Worm (Caenorhabditis elegans): ENCODE data around the gene T28F3.8.

The T28F3.8 gene

DNA sequence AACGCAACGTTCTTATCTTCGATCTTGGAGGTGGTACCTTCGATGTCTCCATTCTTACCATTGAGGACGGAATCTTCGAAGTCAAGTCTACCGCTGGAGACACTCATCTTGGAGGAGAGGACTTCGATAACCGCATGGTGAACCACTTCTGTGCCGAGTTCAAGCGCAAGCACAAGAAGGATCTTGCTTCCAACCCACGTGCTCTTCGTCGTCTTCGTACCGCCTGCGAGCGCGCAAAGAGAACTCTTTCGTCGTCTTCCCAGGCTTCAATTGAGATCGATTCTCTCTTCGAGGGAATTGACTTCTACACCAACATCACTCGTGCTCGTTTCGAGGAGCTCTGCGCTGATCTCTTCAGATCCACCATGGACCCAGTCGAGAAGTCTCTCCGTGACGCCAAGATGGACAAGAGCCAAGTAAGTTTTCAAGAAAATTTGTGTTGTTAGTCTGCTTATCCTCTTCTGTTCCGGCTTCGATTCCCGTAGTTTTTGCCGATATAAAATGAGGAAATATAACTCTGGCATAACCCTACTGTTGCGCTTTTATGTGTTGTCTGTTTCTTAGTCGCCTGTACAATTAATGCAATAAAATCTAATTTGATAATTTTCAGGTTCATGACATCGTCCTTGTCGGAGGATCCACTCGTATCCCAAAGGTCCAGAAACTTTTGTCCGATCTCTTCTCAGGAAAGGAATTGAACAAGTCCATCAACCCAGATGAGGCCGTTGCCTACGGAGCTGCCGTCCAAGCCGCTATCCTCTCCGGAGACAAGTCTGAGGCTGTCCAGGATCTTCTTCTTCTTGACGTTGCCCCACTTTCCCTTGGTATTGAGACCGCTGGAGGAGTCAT is 27.3 kb downstream of the T28F3.8 start (continued):
- TF ChIP-seq mdl-1 (tag; optimal IDR thresholded peaks at IDR 0.05) (no peak), daf-8 (GFP tag; IDR thresholded peaks at IDR 0.05) (no peak), dmd-9 (GFP tag; IDR thresholded peaks at IDR 0.05) (no peak), nhr-237 (tag; optimal IDR thresholded peaks at IDR 0.05) (no peak), ceh-20 (GFP tag; IDR thresholded peaks at IDR 0.05) (no peak; the same call in 1 of the 2 replicates), lin-29 (GFP tag; IDR thresholded peaks at IDR 0.05) (no peak), ztf-11 (tag; optimal IDR thresholded peaks at IDR 0.05) (no peak), nhr-11 (tag; optimal IDR thresholded peaks at IDR 0.05) (no peak), egl-43 (GFP tag; IDR thresholded peaks at IDR 0.05) (0 out of 2 replicates have a peak, but pooled peaks have one; percentile 50), ama-1 (optimal IDR thresholded peaks at IDR 0.05) (no peak), nhr-25 (tag; optimal IDR thresholded peaks at IDR 0.05; ENCODE audit: borderline replicate concordance, insufficient read depth) (no peak), D1046.2 (GFP tag; IDR thresholded peaks at IDR 0.05) (no peak; the same call in 1 of the 2 replicates), skn-1 (tag; optimal IDR thresholded peaks at IDR 0.05) (no peak), lsy-2 (tag; optimal IDR thresholded peaks at IDR 0.05) (peak in 1 of 2 experiments; percentile 41), nhr-28 (tag; optimal IDR thresholded peaks at IDR 0.05) (no peak), saeg-2 (GFP tag; IDR thresholded peaks at IDR 0.05) (0 out of 2 replicates have a peak, but pooled peaks have one; percentile 32), duxl-1 (tag; optimal IDR thresholded peaks at IDR 0.05; ENCODE audit: poor library complexity) (no peak), F37D6.2 (tag; optimal IDR thresholded peaks at IDR 0.05) (no peak), zip-2 (tag; optimal IDR thresholded peaks at IDR 0.05) (no peak), Y105C5A.15 (GFP tag; IDR thresholded peaks at IDR 0.05) (peak; percentile 15; the same call in 1 of the 2 replicates), F49E8.2 (tag; optimal IDR thresholded peaks at IDR 0.05; ENCODE audit: borderline replicate concordance) (peak; percentile 37), spr-3 (GFP tag; optimal IDR thresholded peaks at IDR 0.05) (no peak), madf-9 (GFP tag; conservative IDR thresholded peaks at IDR 0.05) (no peak), Y5F2A.4 (GFP tag; optimal IDR thresholded peaks at IDR 0.05) (no peak), spr-1 (tag; optimal IDR thresholded peaks at IDR 0.05) (no peak), lin-39 (tag; optimal IDR thresholded peaks at IDR 0.05) (no peak), lin-1 (GFP tag; IDR thresholded peaks at IDR 0.05) (peak; percentile 74), nhr-41 (GFP tag; IDR thresholded peaks at IDR 0.05) (no peak), lin-15B (tag; optimal IDR thresholded peaks at IDR 0.05) (no peak), unc-130 (GFP tag; optimal IDR thresholded peaks at IDR 0.05) (no peak), hif-1 (tag; optimal IDR thresholded peaks at IDR 0.05) (no peak), F26F4.8 (GFP tag; conservative IDR thresholded peaks at IDR 0.05) (no peak), pqm-1 (tag; optimal IDR thresholded peaks at IDR 0.05) (no peak), tag-97 (GFP tag; IDR thresholded peaks at IDR 0.05) (no peak), F44E2.7 (GFP tag; IDR thresholded peaks at IDR 0.05) (peak; percentile 19; the same call in 1 of the 2 replicates), rbr-2 (tag; optimal IDR thresholded peaks at IDR 0.05) (no peak), fkh-10 (GFP tag; optimal IDR thresholded peaks at IDR 0.05) (no peak), sdz-12 (GFP tag; optimal IDR thresholded peaks at IDR 0.05) (no peak), hmg-1.1 (GFP tag; IDR thresholded peaks at IDR 0.05) (no peak), jun-1 (tag; optimal IDR thresholded peaks at IDR 0.05) (no peak), nhr-111 (GFP tag; optimal IDR thresholded peaks at IDR 0.05) (no peak), ceh-28 (tag; optimal IDR thresholded peaks at IDR 0.05) (no peak), set-16 (GFP tag; IDR thresholded peaks at IDR 0.05) (peak; percentile 59; the same call in 1 of the 2 replicates), mxl-2 (GFP tag; conservative IDR thresholded peaks at IDR 0.05) (no peak), zfp-2 (tag; optimal IDR thresholded peaks at IDR 0.05) (no peak), unc-62 (GFP tag; optimal IDR thresholded peaks at IDR 0.05 in 1 of 2) (no peak), unc-62 (tag; optimal IDR thresholded peaks at IDR 0.05) (no peak), Y75B8A.6 (GFP tag; IDR thresholded peaks at IDR 0.05) (no peak), ceh-32 (tag; optimal IDR thresholded peaks at IDR 0.05; ENCODE audit: poor library complexity) (no peak)
